Worm (Caenorhabditis elegans) whole organism, midembryonic: Measurements from ENCODE around the gene ZK686.2.

Experiments used
- T22C8.4 ChIP-seq: fragments of 200-800 bp; sonication (Bioruptor generic); IDR thresholded peaks from 2 replicates; pipeline ENCODE4 v1.3.6; 2022; ENCODE audit warnings: missing genetic modification characterization, missing compliant biosample characterization
- cog-1 ChIP-seq: sonication (generic microtip); optimal IDR thresholded peaks from 2 replicates; lab custom pipeline; 2016; ENCODE audit warnings: missing genetic modification characterization, missing compliant biosample characterization
- flt-1 ChIP-seq: fragments of 200-800 bp; sonication (Bioruptor generic); IDR thresholded peaks from 2 replicates; pipeline ENCODE4 v1.3.6; 2022; ENCODE audit warnings: missing genetic modification characterization, missing compliant biosample characterization
- klf-2 ChIP-seq: fragments of 200-800 bp; sonication (Bioruptor generic); conservative IDR thresholded peaks from 2 replicates; pipeline ENCODE4 v1.3.6; 2022; ENCODE audit warnings: missing genetic modification reagents, missing genetic modification characterization, missing compliant biosample characterization
- med-1 ChIP-seq: sonication (generic microtip); optimal IDR thresholded peaks from 2 replicates; lab custom pipeline; 2017; ENCODE audit warnings: missing genetic modification characterization, mild to moderate bottlenecking, missing compliant biosample characterization, antibody characterized with exemption, missing genetic modification reagents; ENCODE audit not compliant: insufficient read depth
- ref-1 ChIP-seq: fragments of 200-800 bp; sonication (Bioruptor generic); conservative IDR thresholded peaks from 2 replicates; pipeline ENCODE4 v1.3.6; 2022; ENCODE audit warnings: missing genetic modification reagents, missing genetic modification characterization, missing compliant biosample characterization
- tab-1 ChIP-seq: fragments of 200-800 bp; sonication (Bioruptor generic); IDR thresholded peaks from 2 replicates; pipeline ENCODE4 v1.3.6; 2022; ENCODE audit warnings: missing genetic modification characterization, missing compliant biosample characterization
- ztf-23 ChIP-seq: fragments of 200-800 bp; sonication (Bioruptor generic); IDR thresholded peaks from 2 replicates; pipeline ENCODE4 v1.3.6; 2022; ENCODE audit warnings: missing genetic modification reagents, missing genetic modification characterization, missing compliant biosample characterization
- ztf-29 ChIP-seq: fragments of 200-800 bp; sonication (Bioruptor generic); IDR thresholded peaks from 2 replicates; pipeline ENCODE4 v1.3.6; 2022; ENCODE audit warnings: missing genetic modification reagents, missing genetic modification characterization, missing compliant biosample characterization

The ZK686.2 gene

DNA sequence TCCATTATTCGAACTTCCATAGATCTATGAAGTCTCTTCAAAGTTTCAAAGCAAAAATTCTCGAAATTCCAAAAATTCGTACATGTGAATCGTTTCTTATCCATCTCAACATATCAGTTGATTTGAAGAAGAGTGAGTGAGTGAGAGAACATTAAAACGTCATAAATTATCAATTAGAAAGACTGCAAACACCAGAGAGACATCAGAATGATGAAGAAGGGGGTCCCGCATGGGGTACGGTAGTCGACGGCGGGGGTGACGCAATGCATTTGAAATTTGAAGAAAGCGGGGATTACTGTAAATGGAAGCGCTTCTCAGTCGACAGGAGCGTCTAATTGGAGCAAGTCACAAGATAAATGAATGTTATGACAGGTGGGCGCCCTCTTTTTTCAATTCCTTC is 24.7 kb upstream of the ZK686.2 start:
- TF ChIP-seq ztf-29 (GFP tag; lab: Robert Waterston, UW) = no peak
- no peak for TF ChIP-seq flt-1 (GFP tag; lab: Robert Waterston, UW)
- no peak for TF ChIP-seq tab-1
- no peak for TF ChIP-seq klf-2 (GFP tag; lab: Robert Waterston, UW)
- TF ChIP-seq med-1 (GFP tag; lab: Kevin White, UChicago) = no peak
- no peak for TF ChIP-seq ztf-23 (GFP tag; lab: Robert Waterston, UW)
- TF ChIP-seq ref-1 (GFP tag; lab: Robert Waterston, UW) = no peak
- TF ChIP-seq cog-1 (tag; lab: Kevin White, UChicago) = no peak
- TF ChIP-seq T22C8.4 = no peak

DNA sequence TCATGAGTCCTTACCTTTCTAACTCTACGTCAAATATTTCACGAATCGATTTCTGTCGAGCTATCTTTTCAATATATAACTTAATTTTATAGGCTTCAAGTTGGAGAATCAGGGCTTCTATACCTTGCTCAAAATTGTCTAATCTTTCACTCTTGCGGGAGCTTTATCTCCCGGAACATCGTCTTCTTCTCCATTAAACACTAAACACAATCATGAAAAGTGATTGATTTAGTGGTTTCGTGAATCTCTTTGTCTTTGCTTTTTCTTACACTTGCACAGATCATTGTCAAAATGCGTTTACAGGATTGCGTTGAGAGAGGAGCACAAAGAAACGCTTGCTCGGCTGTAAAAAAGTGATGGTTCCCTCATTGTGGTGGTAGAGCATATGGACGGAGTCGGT is 22.6 kb upstream of the ZK686.2 start:
- no peak for TF ChIP-seq tab-1
- no peak for TF ChIP-seq klf-2 (GFP tag; lab: Robert Waterston, UW)
- no peak for TF ChIP-seq ref-1 (GFP tag; lab: Robert Waterston, UW)
- no peak for TF ChIP-seq ztf-23 (GFP tag; lab: Robert Waterston, UW)
- TF ChIP-seq ztf-29 (GFP tag; lab: Robert Waterston, UW) = no peak
- TF ChIP-seq T22C8.4 = no peak
- no peak for TF ChIP-seq cog-1 (tag; lab: Kevin White, UChicago)
- no peak for TF ChIP-seq med-1 (GFP tag; lab: Kevin White, UChicago)
- TF ChIP-seq flt-1 (GFP tag; lab: Robert Waterston, UW) = no peak

DNA sequence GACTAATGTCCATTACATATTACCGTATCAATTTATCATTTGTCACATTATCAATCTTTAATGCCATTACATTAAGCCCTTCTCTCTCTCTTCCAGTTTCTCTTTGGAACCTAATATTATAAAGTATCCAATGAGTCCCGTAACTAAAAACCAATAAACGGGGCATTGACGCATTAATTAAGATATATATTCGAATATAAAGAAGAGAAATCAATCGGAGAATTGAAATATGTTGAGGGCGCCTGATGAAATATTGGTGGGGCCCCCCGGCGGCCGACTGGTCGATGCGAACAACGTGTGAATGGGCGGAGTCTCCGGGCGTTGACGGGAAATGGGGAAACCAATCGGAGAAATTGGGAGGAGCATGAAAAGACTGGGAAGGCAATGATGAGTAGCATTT is 18.3 kb upstream of the ZK686.2 start:
- TF ChIP-seq T22C8.4 = no peak
- no peak for TF ChIP-seq klf-2 (GFP tag; lab: Robert Waterston, UW)
- TF ChIP-seq tab-1 = no peak
- no peak for TF ChIP-seq ztf-23 (GFP tag; lab: Robert Waterston, UW)
- no peak for TF ChIP-seq med-1 (GFP tag; lab: Kevin White, UChicago)
- no peak for TF ChIP-seq flt-1 (GFP tag; lab: Robert Waterston, UW)
- TF ChIP-seq ztf-29 (GFP tag; lab: Robert Waterston, UW) = no peak
- TF ChIP-seq ref-1 (GFP tag; lab: Robert Waterston, UW) = no peak
- TF ChIP-seq cog-1 (tag; lab: Kevin White, UChicago) = no peak

DNA sequence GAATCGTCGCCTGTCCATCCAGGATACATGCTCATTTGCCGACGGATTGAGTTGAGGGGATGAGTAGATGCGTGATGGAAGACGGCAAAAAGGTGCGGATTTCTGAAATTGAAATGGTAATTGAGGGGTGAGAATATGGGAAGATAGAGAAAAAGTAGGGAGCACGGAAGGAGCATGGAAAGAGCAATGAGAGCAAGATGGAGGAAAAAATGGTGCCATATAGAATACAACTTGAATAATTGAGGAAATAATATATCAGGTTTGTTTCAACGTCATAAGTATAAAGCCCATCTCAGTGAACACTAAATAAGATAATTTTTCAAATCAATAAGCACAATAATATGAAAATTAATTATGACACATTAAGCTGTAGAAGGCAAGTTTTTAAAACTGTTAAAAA is 17.5 kb upstream of the ZK686.2 start, which contains the start of gene mab-5:
Gene mab-5, minus strand, starts transcription at position 101 of the 400 bp plus-strand sequence.
- TF ChIP-seq T22C8.4 (no peak), ztf-29 (GFP tag; lab: Robert Waterston, UW) (no peak), klf-2 (GFP tag; lab: Robert Waterston, UW) (no peak), flt-1 (GFP tag; lab: Robert Waterston, UW) (no peak), med-1 (GFP tag; lab: Kevin White, UChicago) (no peak)

DNA sequence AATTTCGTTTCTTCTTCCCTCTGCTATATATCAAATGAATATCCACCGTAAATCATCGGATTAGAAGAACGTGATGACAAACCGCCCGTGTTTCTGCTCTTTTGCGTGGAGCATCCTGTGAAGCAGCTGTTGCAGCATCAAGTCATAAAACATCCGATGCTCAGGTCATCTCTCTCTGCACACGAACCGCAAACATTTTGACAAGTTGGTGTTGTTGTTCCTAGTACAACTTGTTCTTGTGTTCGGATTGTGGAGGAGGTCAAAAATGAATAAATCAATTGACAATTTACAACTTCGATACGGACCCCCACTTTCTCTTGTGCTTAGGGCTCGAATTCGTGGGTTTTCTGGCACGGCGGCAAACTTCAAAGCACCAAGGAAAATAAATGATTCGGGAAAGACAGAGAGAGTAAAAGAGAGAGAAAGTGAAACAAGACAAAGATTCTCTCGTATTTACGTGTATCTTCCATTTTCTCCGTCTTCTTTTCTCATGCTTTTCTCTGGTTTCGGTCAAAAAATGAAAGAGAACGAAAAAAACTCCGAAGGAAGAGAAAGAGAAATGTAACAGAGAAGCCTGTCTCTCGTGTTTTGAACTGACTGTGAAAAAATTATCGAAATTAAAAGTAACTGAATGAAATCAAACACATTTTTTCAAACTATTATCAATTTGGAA is 14.8 kb upstream of the ZK686.2 start:
- TF ChIP-seq klf-2 (GFP tag; lab: Robert Waterston, UW) (no peak), cog-1 (tag; lab: Kevin White, UChicago) (no peak), ztf-29 (GFP tag; lab: Robert Waterston, UW) (no peak), med-1 (GFP tag; lab: Kevin White, UChicago) (no peak), T22C8.4 (no peak), flt-1 (GFP tag; lab: Robert Waterston, UW) (no peak), tab-1 (no peak), ref-1 (GFP tag; lab: Robert Waterston, UW) (no peak), ztf-23 (GFP tag; lab: Robert Waterston, UW) (no peak)

DNA sequence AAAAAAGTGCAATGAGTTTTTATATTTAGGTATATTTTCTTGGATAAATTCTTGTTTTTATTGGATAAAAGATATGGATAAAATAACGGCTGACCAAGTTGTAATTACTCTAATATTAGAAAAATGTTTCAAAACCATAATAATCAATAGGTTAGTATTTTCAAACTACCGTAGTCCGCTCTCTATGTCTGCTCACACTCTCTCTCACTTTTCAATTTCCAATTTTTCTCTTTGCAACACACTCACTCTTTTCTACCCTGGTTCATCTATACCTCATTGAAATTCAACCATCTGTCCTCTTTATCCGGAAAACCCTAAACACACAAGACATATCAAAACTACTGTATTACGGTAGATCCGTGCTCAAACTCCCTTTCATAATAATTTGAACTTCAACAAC is 13.5 kb upstream of the ZK686.2 start:
- TF ChIP-seq T22C8.4 = no peak
- no peak for TF ChIP-seq ref-1 (GFP tag; lab: Robert Waterston, UW)
- TF ChIP-seq flt-1 (GFP tag; lab: Robert Waterston, UW) = no peak
- no peak for TF ChIP-seq tab-1
- no peak for TF ChIP-seq ztf-23 (GFP tag; lab: Robert Waterston, UW)
- TF ChIP-seq med-1 (GFP tag; lab: Kevin White, UChicago) = no peak

DNA sequence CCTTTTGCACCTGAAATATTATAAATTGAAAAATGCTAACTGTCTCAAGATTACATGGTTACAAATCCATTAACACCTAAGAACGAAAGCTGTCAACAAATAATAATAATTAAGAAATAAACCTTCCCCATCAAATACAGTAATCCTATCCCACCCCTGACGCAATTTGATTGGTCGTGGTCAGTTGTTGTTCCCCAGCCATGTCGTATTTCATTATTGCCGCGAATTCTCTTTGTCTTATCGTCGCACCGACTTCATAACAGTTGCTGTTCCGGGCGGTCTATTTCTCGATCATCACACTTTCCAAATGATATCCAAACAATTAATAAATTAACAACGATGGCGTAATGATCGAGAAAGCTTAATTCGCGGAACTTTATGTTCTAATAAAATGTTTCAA is 12.7 kb upstream of the ZK686.2 start:
- TF ChIP-seq flt-1 (GFP tag; lab: Robert Waterston, UW) (no peak), cog-1 (tag; lab: Kevin White, UChicago) (no peak), tab-1 (no peak), ref-1 (GFP tag; lab: Robert Waterston, UW) (no peak), med-1 (GFP tag; lab: Kevin White, UChicago) (no peak), ztf-23 (GFP tag; lab: Robert Waterston, UW) (no peak), ztf-29 (GFP tag; lab: Robert Waterston, UW) (no peak), klf-2 (GFP tag; lab: Robert Waterston, UW) (no peak), T22C8.4 (no peak)

ce11 chrIII:7775983-7776440 is 10.2 kb upstream of the ZK686.2 start, which contains the start of gene bath-15:
bath-15 (minus strand) TSS chrIII:7776033.
- no peak for TF ChIP-seq T22C8.4
- TF ChIP-seq flt-1 (GFP tag; lab: Robert Waterston, UW) = no peak
- TF ChIP-seq klf-2 (GFP tag; lab: Robert Waterston, UW) = no peak
- TF ChIP-seq ref-1 (GFP tag; lab: Robert Waterston, UW) = no peak
- no peak for TF ChIP-seq cog-1 (tag; lab: Kevin White, UChicago)
- TF ChIP-seq tab-1 = no peak
- no peak for TF ChIP-seq med-1 (GFP tag; lab: Kevin White, UChicago)
- TF ChIP-seq ztf-29 (GFP tag; lab: Robert Waterston, UW) = no peak
- no peak for TF ChIP-seq ztf-23 (GFP tag; lab: Robert Waterston, UW)

ce11 chrIII:7773791-7774190 is 7.9 kb upstream of the ZK686.2 start:
- no peak for TF ChIP-seq klf-2 (GFP tag; lab: Robert Waterston, UW)
- no peak for TF ChIP-seq ztf-23 (GFP tag; lab: Robert Waterston, UW)
- no peak for TF ChIP-seq ref-1 (GFP tag; lab: Robert Waterston, UW)
- TF ChIP-seq T22C8.4 = no peak
- no peak for TF ChIP-seq med-1 (GFP tag; lab: Kevin White, UChicago)
- TF ChIP-seq tab-1 = no peak
- no peak for TF ChIP-seq ztf-29 (GFP tag; lab: Robert Waterston, UW)
- TF ChIP-seq flt-1 (GFP tag; lab: Robert Waterston, UW) = no peak
- TF ChIP-seq cog-1 (tag; lab: Kevin White, UChicago) = no peak
